Worm (Caenorhabditis elegans) whole organism, L2 larva: Measurements from ENCODE around the gene ddb-1.

Experiments
- R02D3.7 ChIP-seq: fragments of 150-350 bp; optimal IDR thresholded peaks from 2 replicates; lab custom pipeline; 2014; ENCODE audit warnings: missing biosample characterization, missing genetic modification characterization
- alr-1 ChIP-seq: fragments of 150-350 bp; optimal IDR thresholded peaks from 2 replicates; lab custom pipeline; 2014; ENCODE audit warnings: missing biosample characterization, missing genetic modification characterization
- mbf-1 ChIP-seq: sonication (generic microtip); optimal IDR thresholded peaks from 2 replicates; lab custom pipeline; 2017; ENCODE audit warnings: missing biosample characterization, missing genetic modification characterization
- nhr-237 ChIP-seq: fragments of 150-350 bp; optimal IDR thresholded peaks from 2 replicates; lab custom pipeline; 2014; ENCODE audit warnings: missing biosample characterization, missing genetic modification characterization
- nhr-6 ChIP-seq: fragments of 150-350 bp; optimal IDR thresholded peaks from 2 replicates; lab custom pipeline; 2014; ENCODE audit warnings: missing biosample characterization, missing genetic modification characterization

DNA sequence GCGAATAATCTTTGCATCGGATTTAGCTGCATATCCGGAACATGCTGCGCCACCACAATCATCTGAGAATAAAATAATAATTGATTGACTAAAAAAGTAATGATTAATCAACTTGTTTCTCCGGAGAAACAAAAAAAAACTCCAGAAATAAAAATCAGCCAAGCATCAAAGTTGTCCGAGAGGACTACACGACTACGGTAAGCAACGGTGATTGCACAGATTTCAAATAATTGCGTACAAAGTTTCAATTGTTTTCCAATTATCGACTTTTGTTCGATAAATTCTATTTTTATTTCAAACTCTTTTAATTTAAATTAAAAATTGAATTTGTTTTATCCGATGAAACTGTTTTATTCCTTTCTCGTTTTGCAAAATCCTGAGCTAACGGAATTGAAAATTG, 27.6 kb downstream of the ddb-1 start, which contains the start of gene cpsf-4:
- TF ChIP-seq mbf-1 (tag; lab: Kevin White, UChicago) (no peak), R02D3.7 (tag; lab: Kevin White, UChicago) (no peak), nhr-237 (no peak), alr-1 (tag; lab: Kevin White, UChicago) (no peak), nhr-6 (tag; lab: Kevin White, UChicago) (no peak)
